Worm (Caenorhabditis elegans) whole organism, young adult: ENCODE results near the gene Y47D7A.6.

Source experiments
- B0019.2 ChIP-seq: fragments of 200-800 bp; sonication (Bioruptor generic); conservative IDR thresholded peaks from 2 replicates; pipeline ENCODE4 v1.3.6; 2022; ENCODE audit warnings: missing genetic modification reagents, missing genetic modification characterization, missing compliant biosample characterization
- F22D6.2 ChIP-seq: sonication (generic microtip); optimal IDR thresholded peaks from 2 replicates; lab custom pipeline; 2016; ENCODE audit warnings: mild to moderate bottlenecking, missing genetic modification characterization, missing compliant biosample characterization
- F37B4.10 ChIP-seq: fragments of 200-800 bp; sonication (Bioruptor generic); IDR thresholded peaks from 2 replicates; pipeline ENCODE4 v1.3.6; 2022; ENCODE audit warnings: missing genetic modification characterization, missing compliant biosample characterization
- F49E8.2 ChIP-seq: sonication (generic microtip); optimal IDR thresholded peaks from 3 replicates; lab custom pipeline; 2017; ENCODE audit warnings: missing genetic modification characterization, mild to moderate bottlenecking, missing compliant biosample characterization, antibody characterized with exemption, moderate library complexity; ENCODE audit not compliant: insufficient read depth
- F52B5.7 ChIP-seq: sonication (generic microtip); optimal IDR thresholded peaks from 2 replicates; lab custom pipeline; 2016; ENCODE audit warnings: mild to moderate bottlenecking, missing genetic modification characterization, missing compliant biosample characterization
- F55B11.4 ChIP-seq: sonication (generic microtip); optimal IDR thresholded peaks from 2 replicates; lab custom pipeline; 2016; ENCODE audit warnings: missing compliant biosample characterization, missing genetic modification characterization, borderline replicate concordance; ENCODE audit not compliant: insufficient read depth
- F57C9.4 ChIP-seq: sonication (generic microtip); optimal IDR thresholded peaks from 2 replicates; lab custom pipeline; 2017; ENCODE audit warnings: mild to moderate bottlenecking, missing genetic modification characterization, missing compliant biosample characterization
- K11D2.4 ChIP-seq: fragments of 200-800 bp; sonication (Bioruptor generic); IDR thresholded peaks from 2 replicates; pipeline ENCODE4 v1.3.6; 2022; ENCODE audit warnings: missing genetic modification reagents, missing genetic modification characterization, missing compliant biosample characterization
- T26A5.8 ChIP-seq: sonication (generic microtip); optimal IDR thresholded peaks from 2 replicates; lab custom pipeline; 2016; ENCODE audit warnings: missing genetic modification characterization, missing compliant biosample characterization
- Y53G8AR.9 ChIP-seq: fragments of 200-800 bp; sonication (Bioruptor generic); conservative IDR thresholded peaks from 2 replicates; pipeline ENCODE4 v1.3.6; 2022; ENCODE audit warnings: missing genetic modification reagents, missing genetic modification characterization, missing compliant biosample characterization
- Y56A3A.18 ChIP-seq: fragments of 200-800 bp; sonication (Bioruptor generic); IDR thresholded peaks from 2 replicates; pipeline ENCODE4 v1.3.6; 2022; ENCODE audit warnings: missing genetic modification reagents, missing genetic modification characterization, missing compliant biosample characterization
- Y67H2A.10 ChIP-seq: fragments of 200-800 bp; sonication (Bioruptor generic); conservative IDR thresholded peaks from 2 replicates; pipeline ENCODE4 v1.3.6; 2022; ENCODE audit warnings: missing genetic modification reagents, missing genetic modification characterization, missing compliant biosample characterization
- Y95B8A.8 ChIP-seq: fragments of 200-800 bp; sonication (Bioruptor generic); IDR thresholded peaks from 2 replicates; pipeline ENCODE4 v1.3.6; 2022; ENCODE audit warnings: missing genetic modification reagents, missing genetic modification characterization, missing compliant biosample characterization
- ama-1 ChIP-seq, 3 experiments: fragments of 150-350 bp in 1 of 3; sonication (generic microtip) in 2 of 3; optimal IDR thresholded peaks; 2 replicates each; lab custom pipeline; 2014 to 2018; ENCODE audit warnings: missing biosample characterization in 2 of 3, missing genetic modification characterization in 2 of 3, missing genetic modification reagents in 2 of 3
- aptf-2 ChIP-seq: fragments of 200-800 bp; sonication (Bioruptor generic); conservative IDR thresholded peaks from 2 replicates; pipeline ENCODE4 v1.3.6; 2022; ENCODE audit warnings: missing genetic modification reagents, missing genetic modification characterization, missing compliant biosample characterization
- aptf-3 ChIP-seq: fragments of 200-800 bp; sonication (Bioruptor generic); IDR thresholded peaks from 2 replicates; pipeline ENCODE4 v1.3.6; 2022; ENCODE audit warnings: missing genetic modification characterization, missing compliant biosample characterization
- atf-7 ChIP-seq: sonication (generic microtip); optimal IDR thresholded peaks from 2 replicates; lab custom pipeline; 2017; ENCODE audit warnings: mild to moderate bottlenecking, missing genetic modification characterization, missing compliant biosample characterization
- attf-5 ChIP-seq: fragments of 200-800 bp; sonication (Bioruptor generic); optimal IDR thresholded peaks from 2 replicates; lab custom pipeline; 2018; ENCODE audit warnings: mild to moderate bottlenecking, missing genetic modification characterization, missing compliant biosample characterization
- bed-1 ChIP-seq: fragments of 200-800 bp; sonication (Bioruptor generic); IDR thresholded peaks from 2 replicates; pipeline ENCODE4 v1.3.6; 2022; ENCODE audit warnings: missing genetic modification reagents, missing genetic modification characterization, missing compliant biosample characterization
- bed-2 ChIP-seq: fragments of 200-800 bp; sonication (Bioruptor generic); IDR thresholded peaks from 2 replicates; pipeline ENCODE4 v1.3.6; 2022; ENCODE audit warnings: missing genetic modification reagents, missing genetic modification characterization, missing compliant biosample characterization
- cebp-2 ChIP-seq: fragments of 200-800 bp; sonication (Bioruptor generic); IDR thresholded peaks from 2 replicates; pipeline ENCODE4 v1.3.6; 2022; ENCODE audit warnings: missing genetic modification characterization, missing compliant biosample characterization
- ceh-100 ChIP-seq: fragments of 200-800 bp; sonication (Bioruptor generic); IDR thresholded peaks from 2 replicates; pipeline ENCODE4 v1.3.6; 2022; ENCODE audit warnings: missing genetic modification reagents, missing genetic modification characterization, missing compliant biosample characterization
- ceh-79 ChIP-seq: sonication (generic microtip); optimal IDR thresholded peaks from 2 replicates; lab custom pipeline; 2017; ENCODE audit warnings: mild to moderate bottlenecking, missing genetic modification characterization, missing compliant biosample characterization
- dox-1 ChIP-seq: fragments of 200-800 bp; sonication (Bioruptor generic); IDR thresholded peaks from 2 replicates; pipeline ENCODE4 v1.3.6; 2022; ENCODE audit warnings: missing genetic modification reagents, missing genetic modification characterization, missing compliant biosample characterization
- dpff-1 ChIP-seq: sonication (generic microtip); optimal IDR thresholded peaks from 2 replicates; lab custom pipeline; 2017; ENCODE audit warnings: mild to moderate bottlenecking, missing genetic modification characterization, missing compliant biosample characterization
- efl-1 ChIP-seq: fragments of 150-350 bp; optimal IDR thresholded peaks from 2 replicates; lab custom pipeline; 2014; ENCODE audit warnings: missing biosample characterization, missing genetic modification reagents, missing genetic modification characterization
- hmg-20 ChIP-seq: fragments of 200-800 bp; sonication (Bioruptor generic); IDR thresholded peaks from 2 replicates; pipeline ENCODE4 v1.3.6; 2022; ENCODE audit warnings: missing genetic modification reagents, missing genetic modification characterization, missing compliant biosample characterization
- lag-1 ChIP-seq: fragments of 200-800 bp; sonication (Bioruptor generic); IDR thresholded peaks from 2 replicates; pipeline ENCODE4 v1.3.6; 2022; ENCODE audit warnings: missing genetic modification reagents, missing genetic modification characterization, missing compliant biosample characterization
- let-526 ChIP-seq: fragments of 200-800 bp; sonication (Bioruptor generic); IDR thresholded peaks from 2 replicates; pipeline ENCODE4 v1.3.6; 2022; ENCODE audit warnings: missing genetic modification reagents, missing genetic modification characterization, missing compliant biosample characterization
- let-607 ChIP-seq, 2 experiments: fragments of 200-800 bp in 1 of 2; sonication (Bioruptor generic) in 1 of 2; sonication (generic microtip) in 1 of 2; optimal IDR thresholded peaks; 2 replicates each; lab custom pipeline; 2016 to 2018; ENCODE audit warnings: mild to moderate bottlenecking in 2 of 2, missing compliant biosample characterization in 2 of 2, missing genetic modification characterization in 2 of 2, moderate library complexity in 2 of 2, missing genotype in 1 of 2
- lin-54 ChIP-seq: fragments of 200-800 bp; sonication (Bioruptor generic); optimal IDR thresholded peaks from 2 replicates; lab custom pipeline; 2018; ENCODE audit warnings: mild to moderate bottlenecking, missing genetic modification characterization, missing compliant biosample characterization
- lsy-27 ChIP-seq: sonication (generic microtip); optimal IDR thresholded peaks from 2 replicates; lab custom pipeline; 2017; ENCODE audit warnings: missing genetic modification characterization, mild to moderate bottlenecking, missing compliant biosample characterization, antibody characterized with exemption, missing genotype, borderline replicate concordance; ENCODE audit not compliant: insufficient read depth
- madf-10 ChIP-seq: sonication (generic microtip); optimal IDR thresholded peaks from 2 replicates; lab custom pipeline; 2016; ENCODE audit warnings: mild to moderate bottlenecking, missing genetic modification characterization, missing compliant biosample characterization
- mcd-1 ChIP-seq: fragments of 200-800 bp; sonication (Bioruptor generic); IDR thresholded peaks from 2 replicates; pipeline ENCODE4 v1.3.6; 2022; ENCODE audit warnings: missing genetic modification reagents, missing genetic modification characterization, missing compliant biosample characterization
- mel-28 ChIP-seq: sonication (generic microtip); optimal IDR thresholded peaks from 2 replicates; lab custom pipeline; 2016; ENCODE audit warnings: borderline replicate concordance, mild to moderate bottlenecking, missing genetic modification characterization, missing compliant biosample characterization
- nfya-2 ChIP-seq: fragments of 200-800 bp; sonication (Bioruptor generic); IDR thresholded peaks from 2 replicates; pipeline ENCODE4 v1.3.6; 2022; ENCODE audit warnings: missing genetic modification reagents, missing genetic modification characterization, missing compliant biosample characterization
- nhr-120 ChIP-seq: fragments of 200-800 bp; sonication (Bioruptor generic); IDR thresholded peaks from 2 replicates; pipeline ENCODE4 v1.3.6; 2022; ENCODE audit warnings: missing genetic modification characterization, missing compliant biosample characterization
- pbrm-1 ChIP-seq: fragments of 200-800 bp; sonication (Bioruptor generic); IDR thresholded peaks from 2 replicates; pipeline ENCODE4 v1.3.6; 2022; ENCODE audit warnings: missing genetic modification reagents, missing genetic modification characterization, missing compliant biosample characterization
- rcor-1 ChIP-seq: fragments of 200-800 bp; sonication (Bioruptor generic); IDR thresholded peaks from 2 replicates; pipeline ENCODE4 v1.3.6; 2022; ENCODE audit warnings: missing genetic modification reagents, missing genetic modification characterization, missing compliant biosample characterization
- rec-8 ChIP-seq, 2 experiments: sonication (generic microtip); optimal IDR thresholded peaks; 2 replicates each; lab custom pipeline; 2016; ENCODE audit warnings: mild to moderate bottlenecking in 2 of 2, missing genetic modification characterization in 2 of 2, missing genetic modification reagents in 2 of 2, missing genotype in 2 of 2, missing biosample characterization in 1 of 2, missing compliant biosample characterization in 1 of 2, moderate library complexity in 1 of 2
- sea-2 ChIP-seq: fragments of 200-800 bp; sonication (Bioruptor generic); IDR thresholded peaks from 2 replicates; pipeline ENCODE4 v1.3.6; 2022; ENCODE audit warnings: missing genetic modification characterization, missing compliant biosample characterization
- somi-1 ChIP-seq: fragments of 200-800 bp; sonication (Bioruptor generic); optimal IDR thresholded peaks from 2 replicates; lab custom pipeline; 2018; ENCODE audit warnings: mild to moderate bottlenecking, missing genetic modification characterization, missing compliant biosample characterization
- tbx-9 ChIP-seq: sonication (generic microtip); optimal IDR thresholded peaks from 2 replicates; lab custom pipeline; 2016; ENCODE audit warnings: borderline replicate concordance, missing genetic modification characterization, inconsistent platforms, missing compliant biosample characterization
- zfh-2 ChIP-seq: fragments of 200-800 bp; sonication (Bioruptor generic); conservative IDR thresholded peaks from 2 replicates; pipeline ENCODE4 v1.3.6; 2022; ENCODE audit warnings: missing genetic modification reagents, missing genetic modification characterization, missing compliant biosample characterization
- ztf-22 ChIP-seq: fragments of 200-800 bp; sonication (Bioruptor generic); optimal IDR thresholded peaks from 2 replicates; lab custom pipeline; 2018; ENCODE audit warnings: mild to moderate bottlenecking, missing genetic modification characterization, moderate library complexity, missing compliant biosample characterization
- ztf-25 ChIP-seq: fragments of 200-800 bp; sonication (Bioruptor generic); IDR thresholded peaks from 2 replicates; pipeline ENCODE4 v1.3.6; 2022; ENCODE audit warnings: missing genetic modification reagents, missing genetic modification characterization, missing compliant biosample characterization
- ztf-6 ChIP-seq: fragments of 200-800 bp; sonication (Bioruptor generic); IDR thresholded peaks from 2 replicates; pipeline ENCODE4 v1.3.6; 2022; ENCODE audit warnings: missing genetic modification reagents, missing genetic modification characterization, missing compliant biosample characterization

Y47D7A.6 gene

ce11 chrV:4375807-4376564, 42.0 kb downstream of the Y47D7A.6 start, which contains the start of gene F32D1.7 (continued):
- TF ChIP-seq K11D2.4 (GFP tag; lab: Robert Waterston, UW) (no peak), atf-7 (tag; lab: Kevin White, UChicago) (no peak), dpff-1 (no peak), lin-54 (GFP tag; lab: Kevin White, UChicago) (peak; percentile 91), B0019.2 (GFP tag; lab: Robert Waterston, UW) (no peak), rec-8 (tag; optimal IDR thresholded peaks at IDR 0.05; lab: Kevin White, UChicago) (no peak), ceh-100 (GFP tag; lab: Robert Waterston, UW) (no peak), ztf-25 (no peak), aptf-3 (GFP tag; lab: Robert Waterston, UW) (no peak), let-607 (tag; optimal IDR thresholded peaks at IDR 0.05; lab: Kevin White, UChicago) (no peak), bed-1 (no peak), F52B5.7 (tag; lab: Kevin White, UChicago) (no peak), hmg-20 (GFP tag; lab: Robert Waterston, UW) (no peak), aptf-2 (GFP tag; lab: Robert Waterston, UW) (no peak), ceh-79 (no peak), T26A5.8 (tag; lab: Kevin White, UChicago) (no peak), pbrm-1 (GFP tag; lab: Robert Waterston, UW) (no peak), let-526 (no peak), F49E8.2 (tag; lab: Kevin White, UChicago) (peak; percentile 62), F37B4.10 (no peak), ztf-6 (GFP tag; lab: Robert Waterston, UW) (no peak), cebp-2 (no peak), zfh-2 (GFP tag; lab: Robert Waterston, UW) (peak; percentile 69), madf-10 (tag; lab: Kevin White, UChicago) (no peak), lag-1 (GFP tag; lab: Robert Waterston, UW) (no peak), Y53G8AR.9 (GFP tag; lab: Robert Waterston, UW) (no peak), attf-5 (GFP tag; lab: Kevin White, UChicago) (no peak), efl-1 (peak; percentile 95), ama-1 (optimal IDR thresholded peaks at IDR 0.05; lab: Kevin White, UChicago) (no peak), ama-1 (GFP tag; optimal IDR thresholded peaks at IDR 0.05; lab: Kevin White, UChicago) (no peak), tbx-9 (tag; lab: Kevin White, UChicago) (no peak), ztf-22 (GFP tag; lab: Kevin White, UChicago) (no peak), lsy-27 (no peak), bed-2 (GFP tag; lab: Robert Waterston, UW) (no peak), mcd-1 (peak; percentile 53; the same call in 1 of the 2 replicates), rcor-1 (GFP tag; lab: Robert Waterston, UW) (peak; percentile 66), dox-1 (GFP tag; lab: Robert Waterston, UW) (peak; percentile 61), Y67H2A.10 (GFP tag; lab: Robert Waterston, UW) (no peak), nhr-120 (no peak), nfya-2 (GFP tag; lab: Robert Waterston, UW) (no peak), somi-1 (GFP tag; lab: Kevin White, UChicago) (no peak), mel-28 (tag; lab: Kevin White, UChicago) (no peak), Y95B8A.8 (GFP tag; lab: Robert Waterston, UW) (0 out of 2 replicates have a peak, but pooled peaks have one; percentile 49), Y56A3A.18 (GFP tag; lab: Robert Waterston, UW) (no peak), F55B11.4 (tag; lab: Kevin White, UChicago) (no peak), F57C9.4 (no peak), sea-2 (GFP tag; lab: Robert Waterston, UW) (no peak), F22D6.2 (tag; lab: Kevin White, UChicago) (no peak)
